Worm (Caenorhabditis elegans): ENCODE measurements around the gene srab-13.

DNA sequence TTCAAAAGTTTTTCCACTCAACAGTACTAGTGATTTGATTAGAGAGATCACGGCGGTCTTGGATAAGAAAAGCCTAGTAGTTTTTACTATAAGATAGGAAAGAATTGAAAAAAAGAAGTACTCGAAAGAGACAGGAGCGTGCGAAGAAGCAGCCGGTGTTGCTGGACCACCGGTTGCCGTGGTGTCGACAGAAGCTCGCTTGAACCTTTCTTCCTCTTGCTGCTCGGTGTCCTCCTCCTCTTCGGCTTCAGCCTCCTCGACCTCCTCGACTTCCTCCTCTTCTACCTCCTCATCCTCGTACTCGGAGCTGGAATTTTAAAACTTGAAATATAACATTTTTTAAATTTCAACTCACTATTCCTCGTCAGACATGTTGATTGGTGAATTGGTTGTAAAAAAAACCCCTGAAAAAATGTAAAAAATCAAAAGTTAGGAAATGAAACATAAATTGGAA is 35.1 kb downstream of the srab-13 start, which contains the start of gene tnt-4:
- TF ChIP-seq snu-23 (GFP tag; optimal IDR thresholded peaks at IDR 0.05), result no peak
- no peak for TF ChIP-seq snpc-4 (tag; optimal IDR thresholded peaks at IDR 0.05)
- TF ChIP-seq tbx-2 (tag; optimal IDR thresholded peaks at IDR 0.05), result no peak
- no peak for TF ChIP-seq hlh-4 (tag; optimal IDR thresholded peaks at IDR 0.05)
- no peak for TF ChIP-seq elt-2 (tag; optimal IDR thresholded peaks at IDR 0.05)
- TF ChIP-seq ztf-4 (tag; optimal IDR thresholded peaks at IDR 0.05), result no peak
- TF ChIP-seq zip-4 (GFP tag; optimal IDR thresholded peaks at IDR 0.05), result no peak
- TF ChIP-seq unc-62 (GFP tag; optimal IDR thresholded peaks at IDR 0.05), result no peak
- no peak for TF ChIP-seq xbp-1 (tag; optimal IDR thresholded peaks at IDR 0.05)
- no peak for TF ChIP-seq lin-39 (tag; optimal IDR thresholded peaks at IDR 0.05)
- no peak for TF ChIP-seq aly-2 (tag; optimal IDR thresholded peaks at IDR 0.05)
- TF ChIP-seq nhr-71 (tag; optimal IDR thresholded peaks at IDR 0.05), result no peak
